Fruit fly (Drosophila melanogaster) whole organism, embryonic: Measurements from ENCODE around the gene cindr.
A peak's percentile ranks its signal among the peaks of the same experiment; 100 is the strongest.

Experiments used
- ATbp ChIP-seq: fragments of 200-800 bp; sonication (Bioruptor generic); optimal IDR thresholded peaks from 2 replicates; lab custom pipeline; 2017; ENCODE audit warnings: missing biosample characterization, mild to moderate bottlenecking, missing genetic modification characterization, missing genetic modification reagents
- Atf-2 ChIP-seq: fragments of 200-800 bp; sonication (Bioruptor generic); optimal IDR thresholded peaks from 2 replicates; lab custom pipeline; 2016; ENCODE audit warnings: missing biosample characterization, missing genetic modification characterization
- Atf3 ChIP-seq: fragments of 200-800 bp; sonication (Bioruptor generic); optimal IDR thresholded peaks from 3 replicates; lab custom pipeline; 2016; ENCODE audit warnings: missing biosample characterization, missing genetic modification characterization
- Atf6 ChIP-seq: fragments of 200-800 bp; sonication (Bioruptor generic); IDR thresholded peaks from 2 replicates; pipeline ENCODE4 v1.3.6; 2022; ENCODE audit warnings: missing biosample characterization, missing genetic modification characterization
- Awh ChIP-seq: fragments of 200-800 bp; sonication (Bioruptor generic); IDR thresholded peaks from 2 replicates; pipeline ENCODE4, ENCODE4 v1.3.6; 2022; ENCODE audit warnings: missing biosample characterization, missing genetic modification characterization
- CG13287 ChIP-seq: fragments of 200-800 bp; sonication (Bioruptor generic); IDR thresholded peaks from 2 replicates; pipeline ENCODE4 v1.3.6; 2022; ENCODE audit warnings: missing biosample characterization, missing genetic modification characterization; ENCODE audit not compliant: partially characterized antibody
- CG13296 ChIP-seq: fragments of 200-800 bp; sonication (Bioruptor generic); optimal IDR thresholded peaks from 3 replicates; lab custom pipeline; 2018; ENCODE audit warnings: missing biosample characterization, mild to moderate bottlenecking, missing genetic modification characterization
- CG14710 ChIP-seq: fragments of 200-800 bp; sonication (Bioruptor generic); optimal IDR thresholded peaks from 3 replicates; lab custom pipeline; 2019; ENCODE audit warnings: missing biosample characterization, mild to moderate bottlenecking, missing genetic modification characterization, moderate library complexity
- CG18619 ChIP-seq: fragments of 200-800 bp; sonication (Bioruptor generic); optimal IDR thresholded peaks from 3 replicates; lab custom pipeline; 2017; ENCODE audit warnings: missing biosample characterization, mild to moderate bottlenecking, missing genetic modification characterization
- CG2129 ChIP-seq: fragments of 200-800 bp; sonication (Bioruptor generic); IDR thresholded peaks from 2 replicates; pipeline ENCODE4 v1.3.6; 2022; ENCODE audit warnings: missing biosample characterization, missing genetic modification characterization; ENCODE audit not compliant: partially characterized antibody
- CG2875 ChIP-seq: fragments of 200-800 bp; sonication (Bioruptor generic); optimal IDR thresholded peaks from 2 replicates; lab custom pipeline; 2017; ENCODE audit warnings: missing biosample characterization, mild to moderate bottlenecking, missing genetic modification characterization, missing genetic modification reagents
- CG31224 ChIP-seq: fragments of 200-800 bp; sonication (Bioruptor generic); IDR thresholded peaks from 2 replicates; pipeline ENCODE4 v1.3.6; 2022; ENCODE audit warnings: missing biosample characterization, missing genetic modification characterization
- CG4424 ChIP-seq: fragments of 200-800 bp; sonication (Bioruptor generic); optimal IDR thresholded peaks from 3 replicates; lab custom pipeline; 2016; ENCODE audit warnings: missing biosample characterization, missing genetic modification characterization
- CG6175 ChIP-seq: fragments of 200-800 bp; sonication (Bioruptor generic); IDR thresholded peaks from 3 replicates; pipeline ENCODE4 v1.3.6; 2022; ENCODE audit warnings: missing biosample characterization, missing genetic modification characterization
- CG7357 ChIP-seq: fragments of 200-800 bp; sonication (Bioruptor generic); IDR thresholded peaks from 3 replicates; pipeline ENCODE4 v1.3.6; 2022; ENCODE audit warnings: missing biosample characterization, missing genetic modification characterization
- CG7745 ChIP-seq: fragments of 200-800 bp; sonication (Bioruptor generic); optimal IDR thresholded peaks from 2 replicates; lab custom pipeline; 2018; ENCODE audit warnings: missing biosample characterization, mild to moderate bottlenecking, missing genetic modification characterization, moderate library complexity
- CG7839 ChIP-seq: fragments of 200-800 bp; sonication (Bioruptor generic); optimal IDR thresholded peaks from 3 replicates; lab custom pipeline; 2018; ENCODE audit warnings: missing biosample characterization, mild to moderate bottlenecking, missing genetic modification characterization, moderate library complexity
- CG9797 ChIP-seq: fragments of 200-800 bp; sonication (Bioruptor generic); optimal IDR thresholded peaks from 3 replicates; lab custom pipeline; 2018; ENCODE audit warnings: missing biosample characterization, mild to moderate bottlenecking, missing genetic modification characterization
- ERR ChIP-seq: fragments of 200-800 bp; sonication (Bioruptor generic); optimal IDR thresholded peaks from 2 replicates; lab custom pipeline; 2016; ENCODE audit warnings: missing biosample characterization, missing genetic modification characterization
- Fer3 ChIP-seq: fragments of 200-800 bp; sonication (Bioruptor generic); optimal IDR thresholded peaks from 2 replicates; lab custom pipeline; 2018; ENCODE audit warnings: missing biosample characterization, mild to moderate bottlenecking, missing genetic modification characterization, moderate library complexity
- Gsc ChIP-seq: fragments of 200-800 bp; sonication (Bioruptor generic); IDR thresholded peaks from 2 replicates; pipeline ENCODE4 v1.3.6; 2022; ENCODE audit warnings: missing biosample characterization, missing genetic modification characterization
- Gug ChIP-seq: fragments of 200-800 bp; sonication (Bioruptor generic); IDR thresholded peaks from 4 replicates; pipeline ENCODE4 v1.3.6; 2022; ENCODE audit warnings: missing biosample characterization, missing genetic modification characterization
- HLH4C ChIP-seq: fragments of 200-800 bp; sonication (Bioruptor generic); IDR thresholded peaks from 3 replicates; pipeline ENCODE4 v1.3.6; 2022; ENCODE audit warnings: missing biosample characterization, missing genetic modification characterization; ENCODE audit not compliant: partially characterized antibody
- Hr39 ChIP-seq: fragments of >200 bp; optimal IDR thresholded peaks from 2 replicates; lab custom pipeline; 2017
- Meics ChIP-seq: fragments of 200-800 bp; sonication (Bioruptor generic); optimal IDR thresholded peaks from 2 replicates; lab custom pipeline; 2017; ENCODE audit warnings: missing biosample characterization, mild to moderate bottlenecking, missing genetic modification characterization
- Rx ChIP-seq: fragments of 200-800 bp; sonication (Bioruptor generic); IDR thresholded peaks from 2 replicates; pipeline ENCODE4 v1.3.6; 2022; ENCODE audit warnings: missing biosample characterization, missing genetic modification characterization
- Scr ChIP-seq: fragments of 200-800 bp; sonication (Bioruptor generic); IDR thresholded peaks from 2 replicates; pipeline ENCODE4 v1.3.6; 2022; ENCODE audit warnings: missing biosample characterization, missing genetic modification characterization; ENCODE audit not compliant: partially characterized antibody
- Ssrp ChIP-seq: fragments of 200-800 bp; sonication (Bioruptor generic); optimal IDR thresholded peaks from 2 replicates; lab custom pipeline; 2018; ENCODE audit warnings: missing biosample characterization, mild to moderate bottlenecking, missing genetic modification characterization, moderate library complexity
- TFAM ChIP-seq: fragments of 200-800 bp; sonication (Bioruptor generic); optimal IDR thresholded peaks from 2 replicates; lab custom pipeline; 2017; ENCODE audit warnings: missing biosample characterization, missing genetic modification characterization, inconsistent platforms
- Vsx1 ChIP-seq: fragments of 200-800 bp; sonication (Bioruptor generic); optimal IDR thresholded peaks from 2 replicates; lab custom pipeline; 2017; ENCODE audit warnings: missing biosample characterization, mild to moderate bottlenecking, missing genetic modification characterization, missing genetic modification reagents
- ara ChIP-seq: fragments of 200-800 bp; sonication (Bioruptor generic); IDR thresholded peaks from 2 replicates; pipeline ENCODE4 v1.3.6; 2022; ENCODE audit warnings: missing biosample characterization, missing genetic modification characterization
- ato ChIP-seq: fragments of 200-800 bp; sonication (Bioruptor generic); IDR thresholded peaks from 2 replicates; pipeline ENCODE4 v1.3.6; 2022; ENCODE audit warnings: missing biosample characterization, missing genetic modification characterization; ENCODE audit not compliant: partially characterized antibody
- chinmo ChIP-seq: fragments of 200-800 bp; sonication (Bioruptor generic); IDR thresholded peaks from 4 replicates; pipeline ENCODE4 v1.3.6; 2022; ENCODE audit warnings: missing biosample characterization, missing genetic modification characterization; ENCODE audit not compliant: partially characterized antibody
- crc ChIP-seq: fragments of 200-800 bp; sonication (Bioruptor generic); optimal IDR thresholded peaks from 2 replicates; lab custom pipeline; 2016; ENCODE audit warnings: missing biosample characterization, missing genetic modification characterization
- dati ChIP-seq: fragments of 200-800 bp; sonication (Bioruptor generic); IDR thresholded peaks from 2 replicates; pipeline ENCODE4 v1.3.6; 2022; ENCODE audit warnings: missing biosample characterization, missing genetic modification characterization
- exex ChIP-seq: fragments of 200-800 bp; sonication (Bioruptor generic); optimal IDR thresholded peaks from 4 replicates; lab custom pipeline; 2018; ENCODE audit warnings: missing biosample characterization, mild to moderate bottlenecking, missing genetic modification characterization, moderate library complexity
- gfzf ChIP-seq: fragments of 200-800 bp; sonication (Bioruptor generic); optimal IDR thresholded peaks from 2 replicates; lab custom pipeline; 2016; ENCODE audit warnings: missing biosample characterization, mild to moderate bottlenecking, missing genetic modification characterization, moderate library complexity
- grau ChIP-seq: fragments of 200-800 bp; optimal IDR thresholded peaks from 3 replicates; lab custom pipeline; 2019; ENCODE audit warnings: missing biosample characterization, mild to moderate bottlenecking, missing genetic modification characterization, moderate library complexity
- ham ChIP-seq: fragments of 200-800 bp; sonication (Bioruptor generic); IDR thresholded peaks from 2 replicates; pipeline ENCODE4 v1.3.6; 2022; ENCODE audit warnings: missing biosample characterization, missing genetic modification characterization
- jing ChIP-seq: fragments of 200-800 bp; sonication (Bioruptor generic); optimal IDR thresholded peaks from 2 replicates; lab custom pipeline; 2018; ENCODE audit warnings: missing biosample characterization, mild to moderate bottlenecking, missing genetic modification characterization
- ken ChIP-seq: fragments of 200-800 bp; sonication (Bioruptor generic); IDR thresholded peaks from 3 replicates; pipeline ENCODE4 v1.3.6; 2022; ENCODE audit warnings: missing biosample characterization, missing genetic modification characterization
- luna ChIP-seq: fragments of 200-800 bp; sonication (Bioruptor generic); optimal IDR thresholded peaks from 2 replicates; lab custom pipeline; 2016; ENCODE audit warnings: missing biosample characterization, missing genetic modification characterization
- mam ChIP-seq: fragments of 200-800 bp; sonication (Bioruptor generic); optimal IDR thresholded peaks from 3 replicates; lab custom pipeline; 2016; ENCODE audit warnings: missing biosample characterization, missing genetic modification characterization
- mirr ChIP-seq: fragments of 200-800 bp; sonication (Bioruptor generic); optimal IDR thresholded peaks from 3 replicates; lab custom pipeline; 2018; ENCODE audit warnings: missing biosample characterization, mild to moderate bottlenecking, missing genetic modification characterization
- nom ChIP-seq: fragments of 200-800 bp; sonication (Bioruptor generic); optimal IDR thresholded peaks from 2 replicates; lab custom pipeline; 2017; ENCODE audit warnings: missing biosample characterization, missing genetic modification characterization, mild to moderate bottlenecking, moderate library complexity, missing genetic modification reagents
- ro ChIP-seq: fragments of 200-800 bp; sonication (Bioruptor generic); IDR thresholded peaks from 2 replicates; pipeline ENCODE4 v1.3.6; 2022; ENCODE audit warnings: missing biosample characterization, missing genetic modification characterization
- row ChIP-seq: fragments of 200-800 bp; sonication (Bioruptor generic); IDR thresholded peaks from 3 replicates; pipeline ENCODE4 v1.3.6; 2022; ENCODE audit warnings: missing biosample characterization, missing genetic modification characterization
- sr ChIP-seq: fragments of 200-800 bp; sonication (Bioruptor generic); IDR thresholded peaks from 3 replicates; pipeline ENCODE4 v1.3.6; 2022; ENCODE audit warnings: missing biosample characterization, missing genetic modification characterization
- vvl ChIP-seq: fragments of 200-800 bp; sonication (Bioruptor generic); IDR thresholded peaks from 2 replicates; pipeline ENCODE4 v1.3.6; 2022; ENCODE audit warnings: missing biosample characterization, missing genetic modification characterization
- wek ChIP-seq: fragments of 200-800 bp; sonication (Bioruptor generic); optimal IDR thresholded peaks from 3 replicates; lab custom pipeline; 2018; ENCODE audit warnings: missing biosample characterization, mild to moderate bottlenecking, missing genetic modification characterization, moderate library complexity
- zfh2 ChIP-seq: fragments of 200-800 bp; sonication (Bioruptor generic); optimal IDR thresholded peaks from 2 replicates; lab custom pipeline; 2016; ENCODE audit warnings: missing biosample characterization, missing genetic modification characterization

cindr gene

DNA sequence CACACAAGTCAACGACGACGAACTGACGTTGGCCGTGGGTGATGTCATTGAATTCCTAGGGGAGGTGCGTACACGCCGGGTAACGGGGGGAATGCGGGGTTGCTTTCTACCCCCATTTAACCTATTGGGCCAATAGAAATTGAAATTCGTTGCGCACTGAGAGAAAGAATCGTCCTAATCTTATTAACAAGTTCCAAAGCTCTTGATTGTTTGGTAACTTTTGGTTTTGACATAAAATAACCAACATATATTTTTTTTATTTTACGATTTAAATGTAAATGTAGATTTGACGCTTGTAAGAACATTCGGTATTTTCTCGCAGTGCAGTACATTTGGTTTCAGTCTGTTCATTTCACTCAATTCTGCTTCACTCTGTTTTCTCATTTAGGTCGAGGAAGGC lies 8.8 kb downstream of the cindr start (continued):
- TF ChIP-seq HLH4C (GFP tag; lab: Robert Waterston, UW) (no peak), exex (peak; percentile 47), TFAM (peak; percentile 2), CG7839 (peak; percentile 92), gfzf (GFP tag; lab: Kevin White, UChicago) (no peak), chinmo (no peak), luna (GFP tag; lab: Kevin White, UChicago) (no peak), mirr (GFP tag; lab: Kevin White, UChicago) (no peak), zfh2 (peak; percentile 38), Gsc (GFP tag; lab: Robert Waterston, UW) (0 out of 2 replicates have a peak, but pooled peaks have one; percentile 25), ERR (peak; percentile 40), Gug (GFP tag; lab: Robert Waterston, UW) (peak; percentile 49; the same call in 2 of the 4 replicates), ara (GFP tag; lab: Robert Waterston, UW) (peak; percentile 79), CG2129 (no peak), Rx (GFP tag; lab: Robert Waterston, UW) (peak; percentile 60), mam (GFP tag; lab: Kevin White, UChicago) (peak; percentile 81), CG9797 (no peak), Atf6 (GFP tag; lab: Robert Waterston, UW) (peak; percentile 84), Vsx1 (GFP tag; lab: Kevin White, UChicago) (peak; percentile 50), CG13296 (GFP tag; lab: Kevin White, UChicago) (peak; percentile 71), Fer3 (peak; percentile 78), CG14710 (tag; lab: Kevin White, UChicago) (peak; percentile 84), CG6175 (no peak), CG7357 (GFP tag; lab: Robert Waterston, UW) (no peak), ato (no peak), CG2875 (GFP tag; lab: Kevin White, UChicago) (peak; percentile 73), CG31224 (GFP tag; lab: Robert Waterston, UW) (no peak), Hr39 (lab: Kevin White, UChicago) (no peak), Atf-2 (GFP tag; lab: Kevin White, UChicago) (peak; percentile 77), Scr (GFP tag; lab: Robert Waterston, UW) (no peak), ro (GFP tag; lab: Robert Waterston, UW) (0 out of 2 replicates have a peak, but pooled peaks have one; percentile 22), Awh (GFP tag; lab: Robert Waterston, UW) (peak; percentile 82), jing (GFP tag; lab: Kevin White, UChicago) (peak; percentile 54), Meics (GFP tag; lab: Kevin White, UChicago) (peak; percentile 82), ham (GFP tag; lab: Robert Waterston, UW) (peak; percentile 50; the same call in 1 of the 2 replicates), wek (peak; percentile 42), sr (GFP tag; lab: Robert Waterston, UW) (no peak), ken (GFP tag; lab: Robert Waterston, UW) (peak; percentile 70; the same call in 2 of the 3 replicates), Atf3 (GFP tag; lab: Kevin White, UChicago) (peak; percentile 81), CG18619 (GFP tag; lab: Kevin White, UChicago) (peak; percentile 79), Ssrp (tag; lab: Kevin White, UChicago) (peak; percentile 88), row (GFP tag; lab: Robert Waterston, UW) (peak; percentile 92), CG7745 (tag; lab: Kevin White, UChicago) (peak; percentile 56), nom (GFP tag; lab: Kevin White, UChicago) (no peak), crc (peak; percentile 55), vvl (GFP tag; lab: Robert Waterston, UW) (peak; percentile 91), ATbp (GFP tag; lab: Kevin White, UChicago) (peak; percentile 91), dati (GFP tag; lab: Robert Waterston, UW) (0 out of 2 replicates have a peak, but pooled peaks have one; percentile 34), CG13287 (GFP tag; lab: Robert Waterston, UW) (no peak), grau (tag; lab: Kevin White, UChicago) (peak; percentile 82), CG4424 (peak; percentile 88)
